Worm (Caenorhabditis elegans): Measurements from ENCODE around the gene F23D12.7.

The F23D12.7 gene

ce11 chrX:14491103-14491502 is 37.5 kb upstream of the F23D12.7 start:
- TF ChIP-seq snu-23 (GFP tag; optimal IDR thresholded peaks at IDR 0.05) (peak; percentile 17), efl-3 (GFP tag; optimal IDR thresholded peaks at IDR 0.05) (no peak), sup-37 (GFP tag; optimal IDR thresholded peaks at IDR 0.05) (no peak), zip-4 (GFP tag; optimal IDR thresholded peaks at IDR 0.05) (no peak), fkh-8 (tag; optimal IDR thresholded peaks at IDR 0.05) (no peak), sptf-1 (tag; optimal IDR thresholded peaks at IDR 0.05) (no peak), nhr-90 (tag; optimal IDR thresholded peaks at IDR 0.05; ENCODE audit: poor library complexity) (no peak), ceh-88 (GFP tag; IDR thresholded peaks at IDR 0.05) (no peak), ceh-8 (GFP tag; optimal IDR thresholded peaks at IDR 0.05) (no peak), rnt-1 (tag; optimal IDR thresholded peaks at IDR 0.05) (peak; percentile 1), tbx-2 (tag; optimal IDR thresholded peaks at IDR 0.05) (peak; percentile 39), ztf-11 (tag; optimal IDR thresholded peaks at IDR 0.05) (no peak), nhr-12 (tag; optimal IDR thresholded peaks at IDR 0.05) (no peak), hpl-2 (GFP tag; optimal IDR thresholded peaks at IDR 0.05) (no peak), unc-86 (tag; optimal IDR thresholded peaks at IDR 0.05) (no peak), nhr-77 (tag; optimal IDR thresholded peaks at IDR 0.05) (no peak), efl-1 (optimal IDR thresholded peaks at IDR 0.05) (no peak), efl-1 (GFP tag; optimal IDR thresholded peaks at IDR 0.05 in 1 of 2) (peak in 1 of 2 experiments; percentile 20), tlp-1 (tag; optimal IDR thresholded peaks at IDR 0.05) (no peak), nhr-71 (tag; optimal IDR thresholded peaks at IDR 0.05) (peak; percentile 25), lin-14 (GFP tag; optimal IDR thresholded peaks at IDR 0.05) (peak; percentile 54), mab-9 (GFP tag; IDR thresholded peaks at IDR 0.05) (no peak), blmp-1 (tag; optimal IDR thresholded peaks at IDR 0.05) (peak; percentile 44), snpc-4 (tag; optimal IDR thresholded peaks at IDR 0.05) (no peak), ceh-90 (tag; optimal IDR thresholded peaks at IDR 0.05) (no peak), lin-39 (tag; optimal IDR thresholded peaks at IDR 0.05) (no peak), nhr-84 (tag; optimal IDR thresholded peaks at IDR 0.05) (no peak), ama-1 (optimal IDR thresholded peaks at IDR 0.05) (peak; percentile 68), nhr-85 (tag) (peak; percentile 80), grh-1 (GFP tag; IDR thresholded peaks at IDR 0.05) (peak; percentile 28; the same call in 1 of the 2 replicates)

ce11 chrX:14490486-14490885 is 36.9 kb upstream of the F23D12.7 start:
- TF ChIP-seq elt-2 (tag; optimal IDR thresholded peaks at IDR 0.05), result no peak
- TF ChIP-seq ets-5 (GFP tag; IDR thresholded peaks at IDR 0.05), result no peak
- no peak for TF ChIP-seq fkh-8 (tag; optimal IDR thresholded peaks at IDR 0.05)
- TF ChIP-seq jun-1 (tag; optimal IDR thresholded peaks at IDR 0.05), result no peak
- TF ChIP-seq ceh-90 (tag; optimal IDR thresholded peaks at IDR 0.05), result no peak
- no peak for TF ChIP-seq pax-3 (tag; optimal IDR thresholded peaks at IDR 0.05)
- TF ChIP-seq rnt-1 (tag; optimal IDR thresholded peaks at IDR 0.05), result no peak
- no peak for TF ChIP-seq aly-2 (tag; optimal IDR thresholded peaks at IDR 0.05)
- no peak for TF ChIP-seq unc-30 (tag; optimal IDR thresholded peaks at IDR 0.05)
- TF ChIP-seq F16B12.6 (tag; optimal IDR thresholded peaks at IDR 0.05), result no peak
- TF ChIP-seq unc-98 (GFP tag; IDR thresholded peaks at IDR 0.05), result no peak
- no peak for TF ChIP-seq nhr-237 (tag; optimal IDR thresholded peaks at IDR 0.05)
- TF ChIP-seq C34B4.2 (tag; optimal IDR thresholded peaks at IDR 0.05), result no peak
- TF ChIP-seq mep-1 (tag; optimal IDR thresholded peaks at IDR 0.05), result no peak
- TF ChIP-seq ceh-82 (tag; optimal IDR thresholded peaks at IDR 0.05), result no peak
- TF ChIP-seq blmp-1 (tag; optimal IDR thresholded peaks at IDR 0.05), result no peak
- TF ChIP-seq ztf-11 (tag; optimal IDR thresholded peaks at IDR 0.05), result no peak

- TF ChIP-seq rnt-1 (tag; optimal IDR thresholded peaks at IDR 0.05) (peak; percentile 75), mdl-1 (tag; optimal IDR thresholded peaks at IDR 0.05) (peak in 1 of 2 experiments; percentile 46), snu-23 (GFP tag; optimal IDR thresholded peaks at IDR 0.05) (peak; percentile 73), Y116A8C.19 (tag; optimal IDR thresholded peaks at IDR 0.05; ENCODE audit: borderline replicate concordance) (no peak), nhr-77 (tag; optimal IDR thresholded peaks at IDR 0.05) (peak; percentile 55), ceh-82 (tag; optimal IDR thresholded peaks at IDR 0.05) (peak; percentile 45 to 87 (median 48)), efl-3 (GFP tag; optimal IDR thresholded peaks at IDR 0.05) (peak; percentile 39), skn-1 (tag; optimal IDR thresholded peaks at IDR 0.05) (peak; percentile 43), fkh-4 (tag; optimal IDR thresholded peaks at IDR 0.05; ENCODE audit: borderline replicate concordance) (no peak), mab-9 (GFP tag; IDR thresholded peaks at IDR 0.05) (peak; percentile 65), lin-14 (GFP tag; optimal IDR thresholded peaks at IDR 0.05) (peak; percentile 89), ceh-63 (GFP tag; optimal IDR thresholded peaks at IDR 0.05) (no peak), vab-15 (tag; optimal IDR thresholded peaks at IDR 0.05) (peak; percentile 40), tbx-2 (tag; optimal IDR thresholded peaks at IDR 0.05) (peak; percentile 72), sox-4 (tag; optimal IDR thresholded peaks at IDR 0.05) (no peak), ets-5 (GFP tag; IDR thresholded peaks at IDR 0.05) (no peak), grh-1 (GFP tag; IDR thresholded peaks at IDR 0.05) (peak; percentile 68), blmp-1 (tag; optimal IDR thresholded peaks at IDR 0.05) (peak; percentile 5), snpc-4 (tag; optimal IDR thresholded peaks at IDR 0.05) (peak; percentile 54), ceh-8 (GFP tag; optimal IDR thresholded peaks at IDR 0.05) (peak; percentile 52), ces-1 (GFP tag; optimal IDR thresholded peaks at IDR 0.05) (no peak)
These were observed 36.3 kb upstream of the F23D12.7 start, which contains the start of gene his-24 for ce11 chrX:14489945-14490344. TSS of gene his-24 (plus strand) at chrX:14490094.

Measured in whole organism, L1 larva.